Fruit fly (Drosophila melanogaster) whole organism, prepupa: ENCODE data around the gene gce.

Source experiments
- Met ChIP-seq: fragments of 200-800 bp; sonication (Bioruptor generic); optimal IDR thresholded peaks from 3 replicates; lab custom pipeline; 2016; ENCODE audit warnings: missing biosample characterization, missing genetic modification characterization
- OdsH ChIP-seq: fragments of 200-800 bp; sonication (Bioruptor generic); optimal IDR thresholded peaks from 3 replicates; lab custom pipeline; 2016; ENCODE audit warnings: missing biosample characterization, missing genetic modification characterization
- fd85E ChIP-seq: fragments of 200-800 bp; sonication (Bioruptor generic); optimal IDR thresholded peaks from 3 replicates; lab custom pipeline; 2016; ENCODE audit warnings: missing biosample characterization, missing genetic modification characterization
- pdm3 ChIP-seq: fragments of 200-800 bp; sonication (Bioruptor generic); optimal IDR thresholded peaks from 3 replicates; lab custom pipeline; 2016; ENCODE audit warnings: missing biosample characterization, missing genetic modification characterization
- vri ChIP-seq: fragments of 200-800 bp; sonication (Bioruptor generic); optimal IDR thresholded peaks from 3 replicates; lab custom pipeline; 2016; ENCODE audit warnings: missing biosample characterization, mild to moderate bottlenecking, missing genetic modification characterization

DNA sequence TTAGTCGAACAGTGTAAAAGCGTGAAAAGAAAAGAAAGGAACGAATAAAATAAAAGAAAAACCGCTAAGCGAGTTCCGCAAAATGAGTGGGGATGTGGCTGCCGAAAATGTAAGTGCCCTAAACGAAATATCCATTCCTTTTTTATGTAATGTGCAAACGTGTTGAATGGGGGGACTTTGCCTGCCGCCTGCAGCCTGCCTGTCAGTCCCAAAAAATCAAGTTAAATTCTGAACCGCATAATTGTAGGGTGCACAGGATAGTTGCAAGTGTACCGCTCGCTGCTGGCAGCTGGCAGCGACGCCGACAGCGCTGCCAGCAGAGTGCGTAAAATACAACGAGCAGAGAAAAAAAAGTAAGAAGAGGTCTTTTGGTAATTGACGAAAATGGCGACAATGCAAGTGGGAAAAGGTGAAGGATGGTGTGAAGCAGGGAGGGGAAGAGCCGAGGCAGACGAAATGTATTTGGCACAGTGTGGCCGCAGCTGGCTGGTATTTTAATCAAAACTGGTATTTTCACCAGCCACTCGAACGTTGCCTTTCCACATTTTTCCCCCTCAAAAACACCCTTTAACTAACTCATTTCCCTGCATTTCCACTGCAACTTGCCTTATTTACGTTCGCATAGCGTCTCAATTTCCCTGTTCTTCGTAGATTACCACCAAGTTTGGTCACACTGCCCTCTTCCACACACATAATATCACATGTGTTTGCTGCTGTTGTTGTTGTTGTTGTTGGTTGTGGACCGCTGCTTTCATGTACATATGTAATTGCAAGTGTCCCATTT, 22.3 kb downstream of the gce start:
- no peak for TF ChIP-seq fd85E (GFP tag; lab: Kevin White, UChicago)
- TF ChIP-seq Met (GFP tag; lab: Kevin White, UChicago) = no peak
- no peak for TF ChIP-seq OdsH (GFP tag; lab: Kevin White, UChicago)
- no peak for TF ChIP-seq vri (GFP tag; lab: Kevin White, UChicago)
- TF ChIP-seq pdm3 = no peak
